Fruit fly (Drosophila melanogaster) whole organism, embryonic: Measurements from ENCODE around the gene CG34347.

Experiments used
- Adf1 ChIP-seq: fragments of 200-800 bp; sonication (Bioruptor generic); IDR thresholded peaks from 2 replicates; pipeline ENCODE4 v1.3.6; 2022; ENCODE audit warnings: missing biosample characterization, missing genetic modification characterization
- CG10462 ChIP-seq: fragments of 200-800 bp; sonication (Bioruptor generic); optimal IDR thresholded peaks from 2 replicates; lab custom pipeline; 2016; ENCODE audit warnings: missing biosample characterization, missing genetic modification characterization
- CG13287 ChIP-seq: fragments of 200-800 bp; sonication (Bioruptor generic); IDR thresholded peaks from 2 replicates; pipeline ENCODE4 v1.3.6; 2022; ENCODE audit warnings: missing biosample characterization, missing genetic modification characterization; ENCODE audit not compliant: partially characterized antibody
- CG13296 ChIP-seq: fragments of 200-800 bp; sonication (Bioruptor generic); optimal IDR thresholded peaks from 3 replicates; lab custom pipeline; 2018; ENCODE audit warnings: missing biosample characterization, mild to moderate bottlenecking, missing genetic modification characterization
- CG17802 ChIP-seq: fragments of 200-800 bp; sonication (Bioruptor generic); optimal IDR thresholded peaks from 2 replicates; lab custom pipeline; 2018; ENCODE audit warnings: missing biosample characterization, mild to moderate bottlenecking, missing genetic modification characterization, moderate library complexity
- CG17829 ChIP-seq: fragments of 200-800 bp; optimal IDR thresholded peaks from 2 replicates; lab custom pipeline; 2019; ENCODE audit warnings: missing biosample characterization, mild to moderate bottlenecking, missing genetic modification characterization, moderate library complexity
- CG2199 ChIP-seq: fragments of 200-800 bp; sonication (Bioruptor generic); IDR thresholded peaks from 3 replicates; pipeline ENCODE4 v1.3.6; 2022; ENCODE audit warnings: missing biosample characterization, missing genetic modification characterization
- CG4404 ChIP-seq: fragments of 200-800 bp; sonication (Bioruptor generic); IDR thresholded peaks from 2 replicates; pipeline ENCODE4 v1.3.6; 2022; ENCODE audit warnings: missing biosample characterization, missing genetic modification characterization
- CG7987 ChIP-seq: fragments of 200-800 bp; sonication (Bioruptor generic); optimal IDR thresholded peaks from 2 replicates; lab custom pipeline; 2018; ENCODE audit warnings: missing biosample characterization, mild to moderate bottlenecking, missing genetic modification characterization, moderate library complexity
- CG8290 ChIP-seq, 3 experiments: fragments of 200-800 bp; sonication (Bioruptor generic); optimal IDR thresholded peaks; 2 replicates each; lab custom pipeline; 2016 to 2019; ENCODE audit warnings: missing biosample characterization in 3 of 3, missing genetic modification characterization in 3 of 3, mild to moderate bottlenecking in 2 of 3, moderate library complexity in 1 of 3
- Dll ChIP-seq: fragments of 200-800 bp; sonication (Bioruptor generic); IDR thresholded peaks from 4 replicates; pipeline ENCODE4 v1.3.6; 2022; ENCODE audit warnings: missing biosample characterization, missing genetic modification characterization; ENCODE audit not compliant: partially characterized antibody
- Eip74EF ChIP-seq, 2 experiments: fragments of 200-800 bp in 1 of 2; fragments of >200 bp in 1 of 2; sonication (Bioruptor generic) in 1 of 2; optimal IDR thresholded peaks; 2 replicates each; lab custom pipeline; 2017 to 2019; ENCODE audit warnings: missing biosample characterization in 2 of 2, missing genetic modification characterization in 2 of 2, mild to moderate bottlenecking in 1 of 2, moderate library complexity in 1 of 2
- HLH4C ChIP-seq: fragments of 200-800 bp; sonication (Bioruptor generic); IDR thresholded peaks from 3 replicates; pipeline ENCODE4 v1.3.6; 2022; ENCODE audit warnings: missing biosample characterization, missing genetic modification characterization; ENCODE audit not compliant: partially characterized antibody
- Hey ChIP-seq: fragments of 200-800 bp; sonication (Bioruptor generic); optimal IDR thresholded peaks from 3 replicates; lab custom pipeline; 2018; ENCODE audit warnings: missing biosample characterization, mild to moderate bottlenecking, missing genetic modification characterization
- Hr78 ChIP-seq, 2 experiments: fragments of 200-800 bp in 1 of 2; fragments of >200 bp in 1 of 2; sonication (Bioruptor generic) in 1 of 2; optimal IDR thresholded peaks; 2 replicates each; lab custom pipeline; 2017 to 2019; ENCODE audit warnings: missing biosample characterization in 2 of 2, missing genetic modification characterization in 2 of 2, mild to moderate bottlenecking in 1 of 2, moderate library complexity in 1 of 2
- Med ChIP-seq: fragments of 200-800 bp; sonication (Bioruptor generic); peaks from one replicate; lab custom pipeline; 2016; ENCODE audit warnings: missing biosample characterization, missing genetic modification characterization, mild to moderate bottlenecking, inconsistent platforms, moderate library complexity
- Pdp1 ChIP-seq, 2 experiments: fragments of 200-800 bp; sonication (Bioruptor generic); optimal IDR thresholded peaks; 3 replicates each; lab custom pipeline; 2016; ENCODE audit warnings: missing biosample characterization in 2 of 2, missing genetic modification characterization in 2 of 2, mild to moderate bottlenecking in 1 of 2, moderate library complexity in 1 of 2
- Ravus ChIP-seq: fragments of 200-800 bp; sonication (Bioruptor generic); IDR thresholded peaks from 2 replicates; pipeline ENCODE4 v1.3.6; 2022; ENCODE audit warnings: missing biosample characterization, missing genetic modification characterization
- Xbp1 ChIP-seq: fragments of 200-800 bp; sonication (Bioruptor generic); optimal IDR thresholded peaks from 3 replicates; lab custom pipeline; 2016; ENCODE audit warnings: missing biosample characterization, mild to moderate bottlenecking, missing genetic modification characterization
- YL-1 ChIP-seq: fragments of 200-800 bp; sonication (Bioruptor generic); optimal IDR thresholded peaks from 3 replicates; lab custom pipeline; 2017; ENCODE audit warnings: missing biosample characterization, mild to moderate bottlenecking, missing genetic modification characterization
- abd-A ChIP-seq: fragments of 200-800 bp; sonication (Bioruptor generic); optimal IDR thresholded peaks from 3 replicates; lab custom pipeline; 2019; ENCODE audit warnings: missing biosample characterization, mild to moderate bottlenecking, missing genetic modification characterization, moderate library complexity
- ap ChIP-seq: fragments of 200-800 bp; sonication (Bioruptor generic); IDR thresholded peaks from 2 replicates; pipeline ENCODE4 v1.3.6; 2022; ENCODE audit warnings: missing biosample characterization, missing genetic modification characterization
- corto ChIP-seq: fragments of 200-800 bp; sonication (Bioruptor generic); optimal IDR thresholded peaks from 2 replicates; lab custom pipeline; 2016; ENCODE audit warnings: missing biosample characterization, mild to moderate bottlenecking, missing genetic modification characterization, moderate library complexity
- gem ChIP-seq: fragments of 200-800 bp; sonication (Bioruptor generic); optimal IDR thresholded peaks from 2 replicates; lab custom pipeline; 2019; ENCODE audit warnings: missing biosample characterization, mild to moderate bottlenecking, missing genetic modification characterization, moderate library complexity
- hkb ChIP-seq, 2 experiments: fragments of 200-800 bp in 1 of 2; fragments of >200 bp in 1 of 2; sonication (Bioruptor generic) in 1 of 2; IDR thresholded peaks in 1 of 2; optimal IDR thresholded peaks in 1 of 2; 2 replicates each; pipeline versions ENCODE4 v1.3.6 to Lab custom; 2017 to 2022; ENCODE audit warnings: missing biosample characterization in 1 of 2, missing genetic modification characterization in 1 of 2
- ken ChIP-seq: fragments of 200-800 bp; sonication (Bioruptor generic); IDR thresholded peaks from 3 replicates; pipeline ENCODE4 v1.3.6; 2022; ENCODE audit warnings: missing biosample characterization, missing genetic modification characterization
- mirr ChIP-seq: fragments of 200-800 bp; sonication (Bioruptor generic); optimal IDR thresholded peaks from 3 replicates; lab custom pipeline; 2018; ENCODE audit warnings: missing biosample characterization, mild to moderate bottlenecking, missing genetic modification characterization
- pros ChIP-seq: fragments of 200-800 bp; sonication (Bioruptor generic); optimal IDR thresholded peaks from 3 replicates; lab custom pipeline; 2019; ENCODE audit warnings: missing biosample characterization, mild to moderate bottlenecking, missing genetic modification characterization, moderate library complexity
- salm ChIP-seq: fragments of 200-800 bp; sonication (Bioruptor generic); optimal IDR thresholded peaks from 2 replicates; lab custom pipeline; 2018; ENCODE audit warnings: missing biosample characterization, mild to moderate bottlenecking, missing genetic modification characterization
- twi ChIP-seq: fragments of 200-800 bp; optimal IDR thresholded peaks from 2 replicates; lab custom pipeline; 2019; ENCODE audit warnings: missing biosample characterization, mild to moderate bottlenecking, missing genetic modification characterization, moderate library complexity
- vvl ChIP-seq: fragments of 200-800 bp; sonication (Bioruptor generic); IDR thresholded peaks from 2 replicates; pipeline ENCODE4 v1.3.6; 2022; ENCODE audit warnings: missing biosample characterization, missing genetic modification characterization

The CG34347 gene

dm6 chr3R:31405277-31406207 is 94.6 kb downstream of the CG34347 start, which contains the start of gene PNPase (continued):
- peak; percentile 40; the same call in 1 of the 2 replicates for TF ChIP-seq CG13287 (GFP tag; lab: Robert Waterston, UW)
- peak; percentile 13 for TF ChIP-seq CG13296 (GFP tag; lab: Kevin White, UChicago)
- no peak for TF ChIP-seq Ravus (GFP tag; lab: Robert Waterston, UW)
- no peak for TF ChIP-seq CG4404
- no peak for TF ChIP-seq CG10462 (GFP tag; lab: Kevin White, UChicago)
- no peak for TF ChIP-seq mirr
- TF ChIP-seq salm (tag; lab: Kevin White, UChicago) = no peak
- no peak for TF ChIP-seq gem
- TF ChIP-seq CG7987 (GFP tag; lab: Kevin White, UChicago) = no peak
- 0 out of 4 replicates have a peak, but pooled peaks have one; percentile 17 for TF ChIP-seq Dll (GFP tag; lab: Robert Waterston, UW)
- 0 out of 3 replicates have a peak, but pooled peaks have one; percentile 38 for TF ChIP-seq CG2199 (GFP tag; lab: Robert Waterston, UW)
- TF ChIP-seq ken (GFP tag; lab: Robert Waterston, UW) = no peak
- 0 out of 3 replicates have a peak, but pooled peaks have one; percentile 24 for TF ChIP-seq HLH4C (GFP tag; lab: Robert Waterston, UW)
- TF ChIP-seq Xbp1 (GFP tag; lab: Kevin White, UChicago) = no peak
- TF ChIP-seq YL-1 (GFP tag; lab: Kevin White, UChicago) = peak; percentile 23
- no peak for TF ChIP-seq Hey (tag; lab: Kevin White, UChicago)
- peak in 1 of 2 experiments; percentile 46 for TF ChIP-seq Eip74EF (GFP tag; optimal IDR thresholded peaks at IDR 0.05; lab: Kevin White, UChicago)
- no peak for TF ChIP-seq ap

dm6 chr3R:31407026-31407654 is 96.2 kb downstream of the CG34347 start:
- TF ChIP-seq twi (tag; lab: Kevin White, UChicago) (peak; percentile 60), vvl (GFP tag; lab: Robert Waterston, UW) (0 out of 2 replicates have a peak, but pooled peaks have one; percentile 12), Med (GFP tag; lab: Kevin White, UChicago) (peak; percentile 69), corto (GFP tag; lab: Kevin White, UChicago) (no peak), CG17829 (peak; percentile 28), CG8290 (GFP tag; optimal IDR thresholded peaks at IDR 0.05; lab: Kevin White, UChicago) (no peak), CG8290 (tag; optimal IDR thresholded peaks at IDR 0.05; lab: Kevin White, UChicago) (no peak), hkb (optimal IDR thresholded peaks at IDR 0.05; lab: Kevin White, UChicago) (no peak), hkb (GFP tag; IDR thresholded peaks at IDR 0.05; lab: Robert Waterston, UW) (0 out of 2 replicates have a peak, but pooled peaks have one; percentile 7), abd-A (tag; lab: Kevin White, UChicago) (peak; percentile 44), Adf1 (GFP tag; lab: Robert Waterston, UW) (0 out of 2 replicates have a peak, but pooled peaks have one; percentile 24), CG17802 (peak; percentile 66), Pdp1 (GFP tag; optimal IDR thresholded peaks at IDR 0.05; lab: Kevin White, UChicago) (peak in 1 of 2 experiments; percentile 1), pros (no peak), CG2199 (GFP tag; lab: Robert Waterston, UW) (0 out of 3 replicates have a peak, but pooled peaks have one; percentile 36), Hr78 (GFP tag; optimal IDR thresholded peaks at IDR 0.05; lab: Kevin White, UChicago) (peak in 1 of 2 experiments; percentile 60)
